Comparison of ENCODE assay signal across 4 worm cellular contexts in genomic region chrX:8711141-8711645, ce11.
A peak's percentile ranks its signal among the peaks of the same experiment; 100 is the strongest.
TF ChIP-seq lines count a peak whose summit lies in the region.

Gene F53A9.1, plus strand, starts transcription at chrX:8711595.

TF ChIP-seq in whole organism, L2 larva, 48 proteins besides CTCF, POLR2A, EP300 and RAD21:
- TF ChIP-seq nhr-25 (tag; optimal IDR thresholded peaks at IDR 0.05; lab: Kevin White, UChicago): no peak
- no peak for TF ChIP-seq lsy-2 (tag; optimal IDR thresholded peaks at IDR 0.05; lab: Kevin White, UChicago)
- TF ChIP-seq fos-1 (tag; optimal IDR thresholded peaks at IDR 0.05; lab: Kevin White, UChicago): peak; percentile 22
- TF ChIP-seq elt-3 (tag; optimal IDR thresholded peaks at IDR 0.05; lab: Kevin White, UChicago): no peak

TF ChIP-seq in whole organism, L3 larva, 47 proteins besides CTCF, POLR2A, EP300 and RAD21:
- TF ChIP-seq tbx-2 (tag; optimal IDR thresholded peaks at IDR 0.05; lab: Kevin White, UChicago): no peak
- no peak for TF ChIP-seq nhr-11 (tag; optimal IDR thresholded peaks at IDR 0.05; lab: Kevin White, UChicago)
- no peak for TF ChIP-seq jun-1 (tag; optimal IDR thresholded peaks at IDR 0.05; lab: Kevin White, UChicago)
- TF ChIP-seq lin-39 (tag; optimal IDR thresholded peaks at IDR 0.05; lab: Kevin White, UChicago): no peak
- no peak for TF ChIP-seq nhr-67 (tag; optimal IDR thresholded peaks at IDR 0.05; lab: Kevin White, UChicago)
- no peak for TF ChIP-seq ceh-82 (tag; optimal IDR thresholded peaks at IDR 0.05; lab: Kevin White, UChicago)
- TF ChIP-seq lin-15B (tag; optimal IDR thresholded peaks at IDR 0.05; lab: Kevin White, UChicago): no peak
- no peak for TF ChIP-seq hmg-11 (tag; optimal IDR thresholded peaks at IDR 0.05; lab: Kevin White, UChicago)
- no peak for TF ChIP-seq sea-2 (GFP tag; optimal IDR thresholded peaks at IDR 0.05; lab: Kevin White, UChicago)
- peak; percentile 18 for TF ChIP-seq pqm-1 (tag; optimal IDR thresholded peaks at IDR 0.05; lab: Kevin White, UChicago)
- no peak for TF ChIP-seq daf-12 (tag; optimal IDR thresholded peaks at IDR 0.05; lab: Kevin White, UChicago)
- no peak for TF ChIP-seq nhr-43 (tag; optimal IDR thresholded peaks at IDR 0.05; lab: Kevin White, UChicago; ENCODE audit: poor library complexity, severe bottlenecking)
- TF ChIP-seq nhr-12 (tag; optimal IDR thresholded peaks at IDR 0.05; lab: Kevin White, UChicago): no peak
- no peak for TF ChIP-seq nhr-237 (tag; optimal IDR thresholded peaks at IDR 0.05; lab: Kevin White, UChicago)
- TF ChIP-seq nhr-23 (tag; optimal IDR thresholded peaks at IDR 0.05; lab: Kevin White, UChicago): no peak
- no peak for TF ChIP-seq nhr-77 (tag; optimal IDR thresholded peaks at IDR 0.05; lab: Kevin White, UChicago)
- no peak for TF ChIP-seq mdl-1 (tag; optimal IDR thresholded peaks at IDR 0.05; lab: Kevin White, UChicago)
- no peak for TF ChIP-seq fos-1 (tag; optimal IDR thresholded peaks at IDR 0.05; lab: Kevin White, UChicago)
- peak; percentile 28 for TF ChIP-seq elt-2 (tag; optimal IDR thresholded peaks at IDR 0.05; lab: Kevin White, UChicago)
- TF ChIP-seq nfya-1 (tag; optimal IDR thresholded peaks at IDR 0.05; lab: Kevin White, UChicago; ENCODE audit: insufficient read depth): no peak
- TF ChIP-seq fkh-2 (tag; optimal IDR thresholded peaks at IDR 0.05; lab: Kevin White, UChicago): no peak
- TF ChIP-seq R02D3.7 (tag; optimal IDR thresholded peaks at IDR 0.05; lab: Kevin White, UChicago): no peak
- no peak for TF ChIP-seq fkh-10 (GFP tag; optimal IDR thresholded peaks at IDR 0.05; lab: Kevin White, UChicago)
- no peak for TF ChIP-seq ZK546.5 (tag; optimal IDR thresholded peaks at IDR 0.05; lab: Kevin White, UChicago)
- TF ChIP-seq elt-3 (tag; optimal IDR thresholded peaks at IDR 0.05; lab: Kevin White, UChicago): no peak
- TF ChIP-seq pha-4 (tag; optimal IDR thresholded peaks at IDR 0.05; lab: Kevin White, UChicago): peak; percentile 1
TF ChIP-seq in whole organism, L3 larva: peak in this region for 3.

TF ChIP-seq in whole organism, L4 larva, 104 proteins besides CTCF, POLR2A, EP300 and RAD21:
- TF ChIP-seq dve-1 (tag; optimal IDR thresholded peaks at IDR 0.05; lab: Kevin White, UChicago; ENCODE audit: insufficient read depth): peak; percentile 38
- no peak for TF ChIP-seq F49E8.2 (tag; optimal IDR thresholded peaks at IDR 0.05; lab: Kevin White, UChicago; ENCODE audit: borderline replicate concordance)
- no peak for TF ChIP-seq php-3 (GFP tag; IDR thresholded peaks at IDR 0.05; lab: Robert Waterston, UW)
- TF ChIP-seq daf-16 (GFP tag; optimal IDR thresholded peaks at IDR 0.05; lab: Kevin White, UChicago): no peak
- TF ChIP-seq daf-16 (tag; optimal IDR thresholded peaks at IDR 0.05; lab: Kevin White, UChicago): peak; percentile 62
- peak in 1 of 2 experiments; percentile 75 for TF ChIP-seq unc-62 (GFP tag; optimal IDR thresholded peaks at IDR 0.05 in 1 of 2; lab: Kevin White, UChicago)
- no peak for TF ChIP-seq unc-62 (tag; optimal IDR thresholded peaks at IDR 0.05; lab: Kevin White, UChicago)
TF ChIP-seq in whole organism, L4 larva: peak in this region for 3.

TF ChIP-seq in whole organism, young adult, 124 proteins besides CTCF, POLR2A, EP300 and RAD21:
- no peak for TF ChIP-seq ztf-22 (GFP tag; optimal IDR thresholded peaks at IDR 0.05; lab: Kevin White, UChicago)
- TF ChIP-seq unc-62 (GFP tag; optimal IDR thresholded peaks at IDR 0.05; lab: Kevin White, UChicago): peak; percentile 72
TF ChIP-seq in whole organism, young adult: peak in this region for 1.
